Fruit fly (Drosophila melanogaster) whole organism, prepupa: ENCODE results near the gene Rab8.

ENCODE experiments used
- Blimp-1 ChIP-seq: fragments of 200-800 bp; sonication (Bioruptor generic); optimal IDR thresholded peaks from 3 replicates; lab custom pipeline; 2017; ENCODE audit warnings: missing biosample characterization, missing genetic modification characterization, mild to moderate bottlenecking, moderate library complexity, missing genetic modification reagents
- CG10669 ChIP-seq: fragments of 200-800 bp; sonication (Bioruptor generic); optimal IDR thresholded peaks from 3 replicates; lab custom pipeline; 2018; ENCODE audit warnings: missing biosample characterization, mild to moderate bottlenecking, missing genetic modification characterization, moderate library complexity
- CG11902 ChIP-seq: fragments of 200-800 bp; sonication (Bioruptor generic); optimal IDR thresholded peaks from 3 replicates; lab custom pipeline; 2016; ENCODE audit warnings: missing biosample characterization, missing genetic modification characterization
- CG15336 ChIP-seq: fragments of 200-800 bp; sonication (Bioruptor generic); IDR thresholded peaks from 2 replicates; pipeline ENCODE4 v1.3.6; 2022; ENCODE audit warnings: missing biosample characterization, missing genetic modification characterization
- CG1621 ChIP-seq: fragments of 200-800 bp; sonication (Bioruptor generic); optimal IDR thresholded peaks from 3 replicates; lab custom pipeline; 2018; ENCODE audit warnings: missing biosample characterization, mild to moderate bottlenecking, missing genetic modification characterization
- CG32006 ChIP-seq: fragments of 200-800 bp; sonication (Bioruptor generic); optimal IDR thresholded peaks from 3 replicates; lab custom pipeline; 2017; ENCODE audit warnings: missing biosample characterization, mild to moderate bottlenecking, missing genetic modification characterization
- CG3919 ChIP-seq: fragments of 200-800 bp; sonication (Bioruptor generic); optimal IDR thresholded peaks from 3 replicates; lab custom pipeline; 2016; ENCODE audit warnings: missing biosample characterization, missing genetic modification characterization
- CG4318 ChIP-seq: fragments of 200-800 bp; sonication (Bioruptor generic); optimal IDR thresholded peaks from 3 replicates; lab custom pipeline; 2017; ENCODE audit warnings: missing biosample characterization, mild to moderate bottlenecking, missing genetic modification characterization
- CG6276 ChIP-seq: fragments of 200-800 bp; sonication (Bioruptor generic); optimal IDR thresholded peaks from 2 replicates; lab custom pipeline; 2017; ENCODE audit warnings: missing biosample characterization, mild to moderate bottlenecking, missing genetic modification characterization
- CG6792 ChIP-seq: fragments of 200-800 bp; sonication (Bioruptor generic); optimal IDR thresholded peaks from 3 replicates; lab custom pipeline; 2016; ENCODE audit warnings: missing biosample characterization, missing genetic modification characterization
- CG6808 ChIP-seq: fragments of 200-800 bp; sonication (Bioruptor generic); optimal IDR thresholded peaks from 3 replicates; lab custom pipeline; 2017; ENCODE audit warnings: missing biosample characterization, missing genetic modification characterization, mild to moderate bottlenecking, moderate library complexity, missing genetic modification reagents
- CG7368 ChIP-seq: fragments of 200-800 bp; sonication (Bioruptor generic); optimal IDR thresholded peaks from 3 replicates; lab custom pipeline; 2016; ENCODE audit warnings: missing biosample characterization, missing genetic modification characterization
- CG9139 ChIP-seq: fragments of 200-800 bp; sonication (Bioruptor generic); optimal IDR thresholded peaks from 3 replicates; lab custom pipeline; 2017; ENCODE audit warnings: missing biosample characterization, mild to moderate bottlenecking, missing genetic modification characterization
- Eip75B ChIP-seq: fragments of 200-800 bp; sonication (Bioruptor generic); optimal IDR thresholded peaks from 3 replicates; lab custom pipeline; 2016; ENCODE audit warnings: missing biosample characterization, missing genetic modification characterization
- Eip78C ChIP-seq: fragments of 200-800 bp; sonication (Bioruptor generic); peaks from one replicate; lab custom pipeline; 2016; ENCODE audit warnings: missing biosample characterization, missing genetic modification characterization
- Eip93F ChIP-seq: fragments of 200-800 bp; sonication (Bioruptor generic); optimal IDR thresholded peaks from 2 replicates; lab custom pipeline; 2016; ENCODE audit warnings: missing biosample characterization, mild to moderate bottlenecking, missing genetic modification characterization
- Ets21C ChIP-seq: fragments of 200-800 bp; sonication (Bioruptor generic); optimal IDR thresholded peaks from 3 replicates; lab custom pipeline; 2016; ENCODE audit warnings: missing biosample characterization, missing genetic modification characterization
- Gug ChIP-seq: fragments of 200-800 bp; sonication (Bioruptor generic); IDR thresholded peaks from 2 replicates; pipeline ENCODE4 v1.3.6; 2022; ENCODE audit warnings: missing biosample characterization, missing genetic modification characterization
- Hr38 ChIP-seq: sonication (Bioruptor generic); optimal IDR thresholded peaks from 2 replicates; lab custom pipeline; 2016; ENCODE audit warnings: missing biosample characterization, missing genetic modification characterization
- Hr4 ChIP-seq: fragments of 200-800 bp; sonication (Bioruptor generic); optimal IDR thresholded peaks from 3 replicates; lab custom pipeline; 2016; ENCODE audit warnings: missing biosample characterization, missing genetic modification characterization
- OdsH ChIP-seq: fragments of 200-800 bp; sonication (Bioruptor generic); optimal IDR thresholded peaks from 3 replicates; lab custom pipeline; 2016; ENCODE audit warnings: missing biosample characterization, missing genetic modification characterization
- Sox102F ChIP-seq: fragments of 200-800 bp; sonication (Bioruptor generic); optimal IDR thresholded peaks from 2 replicates; lab custom pipeline; 2016; ENCODE audit warnings: missing biosample characterization, mild to moderate bottlenecking, missing genetic modification characterization
- Sox14 ChIP-seq: fragments of 200-800 bp; sonication (Bioruptor generic); optimal IDR thresholded peaks from 3 replicates; lab custom pipeline; 2016; ENCODE audit warnings: missing biosample characterization, missing genetic modification characterization
- Sox15 ChIP-seq: fragments of 200-800 bp; sonication (Bioruptor generic); optimal IDR thresholded peaks from 3 replicates; lab custom pipeline; 2016; ENCODE audit warnings: missing biosample characterization, missing genetic modification characterization
- acj6 ChIP-seq: fragments of 200-800 bp; sonication (Bioruptor generic); optimal IDR thresholded peaks from 3 replicates; lab custom pipeline; 2016; ENCODE audit warnings: missing biosample characterization, missing genetic modification characterization
- dsx ChIP-seq: fragments of 200-800 bp; optimal IDR thresholded peaks from 3 replicates; lab custom pipeline; 2019; ENCODE audit warnings: missing biosample characterization, mild to moderate bottlenecking, missing genetic modification characterization, moderate library complexity; ENCODE audit not compliant: poor library complexity, severe bottlenecking
- eg ChIP-seq: fragments of 200-800 bp; sonication (Bioruptor generic); IDR thresholded peaks from 3 replicates; pipeline ENCODE4 v1.3.6; 2022; ENCODE audit warnings: missing biosample characterization, missing genetic modification characterization
- fkh ChIP-seq: fragments of 200-800 bp; sonication (Bioruptor generic); optimal IDR thresholded peaks from 3 replicates; lab custom pipeline; 2017; ENCODE audit warnings: missing biosample characterization, mild to moderate bottlenecking, missing genetic modification characterization, moderate library complexity
- pdm3 ChIP-seq: fragments of 200-800 bp; sonication (Bioruptor generic); optimal IDR thresholded peaks from 3 replicates; lab custom pipeline; 2016; ENCODE audit warnings: missing biosample characterization, missing genetic modification characterization
- salr ChIP-seq, 2 experiments: fragments of 200-800 bp; sonication (Bioruptor generic); optimal IDR thresholded peaks; 3 replicates each; lab custom pipeline; 2016 to 2018; ENCODE audit warnings: missing biosample characterization in 2 of 2, missing genetic modification characterization in 2 of 2, mild to moderate bottlenecking in 1 of 2
- spab ChIP-seq: fragments of 200-800 bp; sonication (Bioruptor generic); optimal IDR thresholded peaks from 2 replicates; lab custom pipeline; 2017; ENCODE audit warnings: missing biosample characterization, mild to moderate bottlenecking, missing genetic modification characterization, missing genetic modification reagents
- ss ChIP-seq, 2 experiments: fragments of 200-800 bp; sonication (Bioruptor generic); optimal IDR thresholded peaks; 2 replicates in 1 of 2; 3 replicates in 1 of 2; lab custom pipeline; 2017 to 2018; ENCODE audit warnings: mild to moderate bottlenecking in 2 of 2, missing biosample characterization in 2 of 2, missing genetic modification characterization in 2 of 2, moderate library complexity in 1 of 2
- svp ChIP-seq: fragments of 200-800 bp; sonication (Bioruptor generic); peaks from one replicate; lab custom pipeline; 2016; ENCODE audit warnings: missing biosample characterization, missing genetic modification characterization
- topi ChIP-seq: fragments of 200-800 bp; sonication (Bioruptor generic); optimal IDR thresholded peaks from 3 replicates; lab custom pipeline; 2016; ENCODE audit warnings: missing biosample characterization, missing genetic modification characterization
- vri ChIP-seq: fragments of 200-800 bp; sonication (Bioruptor generic); optimal IDR thresholded peaks from 3 replicates; lab custom pipeline; 2016; ENCODE audit warnings: missing biosample characterization, mild to moderate bottlenecking, missing genetic modification characterization

The Rab8 gene

dm6 chr3L:19907706-19908070 is 36.8 kb upstream of the Rab8 start:
- 0 out of 3 replicates have a peak, but pooled peaks have one; percentile 10 for TF ChIP-seq eg (GFP tag; lab: Robert Waterston, UW)
- peak; percentile 20 for TF ChIP-seq CG6792 (GFP tag; lab: Kevin White, UChicago)
- peak; percentile 5 for TF ChIP-seq topi (GFP tag; lab: Kevin White, UChicago)
- TF ChIP-seq CG15336 (GFP tag; lab: Robert Waterston, UW): 0 out of 2 replicates have a peak, but pooled peaks have one; percentile 12
- no peak for TF ChIP-seq Hr38
- TF ChIP-seq acj6 (GFP tag; lab: Kevin White, UChicago): peak; percentile 5
- TF ChIP-seq CG32006 (GFP tag; lab: Kevin White, UChicago): peak; percentile 49
- no peak for TF ChIP-seq Eip78C (GFP tag; lab: Kevin White, UChicago)
- no peak for TF ChIP-seq Hr4 (GFP tag; lab: Kevin White, UChicago)
- no peak for TF ChIP-seq CG10669 (GFP tag; lab: Kevin White, UChicago)
- TF ChIP-seq Ets21C: no peak
- no peak for TF ChIP-seq OdsH (GFP tag; lab: Kevin White, UChicago)
- TF ChIP-seq, all 60 proteins: peak for 6

- TF ChIP-seq Eip93F (GFP tag; lab: Kevin White, UChicago) (peak; percentile 38), CG7368 (GFP tag; lab: Kevin White, UChicago) (no peak), salr (GFP tag; optimal IDR thresholded peaks at IDR 0.05; lab: Kevin White, UChicago) (peak in 1 of 2 experiments; percentile 17), spab (no peak), Blimp-1 (GFP tag; lab: Kevin White, UChicago) (peak; percentile 96), CG4318 (no peak), Sox14 (GFP tag; lab: Kevin White, UChicago) (no peak), CG11902 (GFP tag; lab: Kevin White, UChicago) (no peak), dsx (GFP tag; lab: Kevin White, UChicago) (peak; percentile 57), CG1621 (tag; lab: Kevin White, UChicago) (no peak), CG9139 (GFP tag; lab: Kevin White, UChicago) (no peak), CG3919 (peak; percentile 23), CG6808 (no peak), vri (GFP tag; lab: Kevin White, UChicago) (peak; percentile 89), Ets21C (no peak), acj6 (GFP tag; lab: Kevin White, UChicago) (peak; percentile 34), CG10669 (GFP tag; lab: Kevin White, UChicago) (no peak), Sox102F (GFP tag; lab: Kevin White, UChicago) (peak; percentile 10), fkh (GFP tag; lab: Kevin White, UChicago) (peak; percentile 96), svp (GFP tag; lab: Kevin White, UChicago) (peak; percentile 78), Gug (GFP tag; lab: Robert Waterston, UW) (no peak), Eip78C (GFP tag; lab: Kevin White, UChicago) (peak; percentile 78)
These were observed 36.2 kb upstream of the Rab8 start for dm6 chr3L:19906780-19907705.

dm6 chr3L:19906148-19906752 is 35.4 kb upstream of the Rab8 start:
- TF ChIP-seq CG32006 (GFP tag; lab: Kevin White, UChicago) (peak; percentile 6), CG6276 (GFP tag; lab: Kevin White, UChicago) (no peak), Sox15 (GFP tag; lab: Kevin White, UChicago) (no peak), CG4318 (no peak), ss (GFP tag; optimal IDR thresholded peaks at IDR 0.05; lab: Kevin White, UChicago) (no peak), Ets21C (no peak), pdm3 (GFP tag; lab: Kevin White, UChicago) (no peak), CG6792 (GFP tag; lab: Kevin White, UChicago) (no peak), eg (GFP tag; lab: Robert Waterston, UW) (0 out of 3 replicates have a peak, but pooled peaks have one; percentile 13), Eip78C (GFP tag; lab: Kevin White, UChicago) (peak; percentile 59), Eip75B (GFP tag; lab: Kevin White, UChicago) (no peak)
- TF ChIP-seq, all 60 proteins: peak for 3
